Worm (Caenorhabditis elegans): ENCODE results near the gene R10E11.6.

R10E11.6 gene

ce11 chrIII:9760184-9760583 lies 22.6 kb upstream of the R10E11.6 start:
- TF ChIP-seq scrt-1 (GFP tag; IDR thresholded peaks at IDR 0.05) (no peak), ama-1 (optimal IDR thresholded peaks at IDR 0.05) (no peak), pes-1 (GFP tag; IDR thresholded peaks at IDR 0.05) (no peak), flt-1 (GFP tag; IDR thresholded peaks at IDR 0.05) (no peak), sea-1 (GFP tag; conservative IDR thresholded peaks at IDR 0.05) (no peak)

- no peak for TF ChIP-seq pes-1 (GFP tag; IDR thresholded peaks at IDR 0.05)
- TF ChIP-seq tra-4 (tag; optimal IDR thresholded peaks at IDR 0.05), result no peak
- no peak for TF ChIP-seq scrt-1 (GFP tag; IDR thresholded peaks at IDR 0.05)
- no peak for TF ChIP-seq tbx-37 (GFP tag; conservative IDR thresholded peaks at IDR 0.05)
- TF ChIP-seq hmbx-1 (tag; optimal IDR thresholded peaks at IDR 0.05), result no peak
- TF ChIP-seq B0310.2 (tag; optimal IDR thresholded peaks at IDR 0.05), result no peak
- no peak for TF ChIP-seq hnd-1 (tag; optimal IDR thresholded peaks at IDR 0.05)
- no peak for TF ChIP-seq ceh-13 (GFP tag; optimal IDR thresholded peaks at IDR 0.05)
- TF ChIP-seq aly-1 (tag; optimal IDR thresholded peaks at IDR 0.05), result no peak
- no peak for TF ChIP-seq sea-1 (GFP tag; conservative IDR thresholded peaks at IDR 0.05)
Measured at ce11 chrIII:9762093-9762748, 20.6 kb upstream of the R10E11.6 start, which contains the start of gene gcc-2. Gene gcc-2, minus strand, starts transcription at chrIII:9762143.

- TF ChIP-seq tbx-37 (GFP tag; conservative IDR thresholded peaks at IDR 0.05), result no peak
- 0 out of 2 replicates have a peak, but pooled peaks have one; percentile 36 for TF ChIP-seq sea-1 (GFP tag; conservative IDR thresholded peaks at IDR 0.05)
Measured at ce11 chrIII:9764718-9765117, 18.1 kb upstream of the R10E11.6 start.

ce11 chrIII:9765465-9765900 lies 17.3 kb upstream of the R10E11.6 start:
- TF ChIP-seq ama-1 (optimal IDR thresholded peaks at IDR 0.05) (peak; percentile 98), sea-1 (GFP tag; conservative IDR thresholded peaks at IDR 0.05) (peak; percentile 96), pes-1 (GFP tag; IDR thresholded peaks at IDR 0.05) (peak; percentile 82), B0310.2 (tag; optimal IDR thresholded peaks at IDR 0.05) (peak; percentile 91), hnd-1 (tag; optimal IDR thresholded peaks at IDR 0.05) (peak; percentile 26), tbx-37 (GFP tag; conservative IDR thresholded peaks at IDR 0.05) (peak; percentile 80; the same call in 1 of the 2 replicates), tra-4 (tag; optimal IDR thresholded peaks at IDR 0.05) (peak; percentile 97), scrt-1 (GFP tag; IDR thresholded peaks at IDR 0.05) (peak; percentile 81), ets-7 (tag; optimal IDR thresholded peaks at IDR 0.05) (no peak), ceh-36 (tag; optimal IDR thresholded peaks at IDR 0.05) (peak; percentile 87), F13C5.2 (tag; optimal IDR thresholded peaks at IDR 0.05) (peak; percentile 96), tbx-11 (GFP tag; IDR thresholded peaks at IDR 0.05) (peak; percentile 83), ceh-13 (GFP tag; optimal IDR thresholded peaks at IDR 0.05) (peak; percentile 54), aly-1 (tag; optimal IDR thresholded peaks at IDR 0.05) (peak; percentile 40), hmg-4 (GFP tag; optimal IDR thresholded peaks at IDR 0.05) (peak; percentile 89), hmbx-1 (tag; optimal IDR thresholded peaks at IDR 0.05) (peak; percentile 81), flt-1 (GFP tag; IDR thresholded peaks at IDR 0.05) (peak; percentile 89)

ce11 chrIII:9766175-9766574 lies 16.6 kb upstream of the R10E11.6 start, which contains the start of gene cbp-1:
Gene cbp-1, plus strand, starts transcription at chrIII:9766509.
- TF ChIP-seq aly-1 (tag; optimal IDR thresholded peaks at IDR 0.05), result no peak

ce11 chrIII:9767095-9767494 lies 15.7 kb upstream of the R10E11.6 start:
- TF ChIP-seq ama-1 (optimal IDR thresholded peaks at IDR 0.05) (no peak), hnd-1 (tag; optimal IDR thresholded peaks at IDR 0.05) (no peak), hmbx-1 (tag; optimal IDR thresholded peaks at IDR 0.05) (no peak), scrt-1 (GFP tag; IDR thresholded peaks at IDR 0.05) (no peak), flt-1 (GFP tag; IDR thresholded peaks at IDR 0.05) (no peak), ceh-13 (GFP tag; optimal IDR thresholded peaks at IDR 0.05) (no peak), aly-1 (tag; optimal IDR thresholded peaks at IDR 0.05) (no peak), tra-4 (tag; optimal IDR thresholded peaks at IDR 0.05) (no peak), pes-1 (GFP tag; IDR thresholded peaks at IDR 0.05) (no peak), B0310.2 (tag; optimal IDR thresholded peaks at IDR 0.05) (no peak), sea-1 (GFP tag; conservative IDR thresholded peaks at IDR 0.05) (no peak), tbx-11 (GFP tag; IDR thresholded peaks at IDR 0.05) (no peak)

- no peak for TF ChIP-seq flt-1 (GFP tag; IDR thresholded peaks at IDR 0.05)
- TF ChIP-seq scrt-1 (GFP tag; IDR thresholded peaks at IDR 0.05), result no peak
- TF ChIP-seq B0310.2 (tag; optimal IDR thresholded peaks at IDR 0.05), result no peak
- no peak for TF ChIP-seq pes-1 (GFP tag; IDR thresholded peaks at IDR 0.05)
- TF ChIP-seq ama-1 (optimal IDR thresholded peaks at IDR 0.05), result no peak
- no peak for TF ChIP-seq F13C5.2 (tag; optimal IDR thresholded peaks at IDR 0.05)
- TF ChIP-seq ets-7 (tag; optimal IDR thresholded peaks at IDR 0.05), result no peak
- no peak for TF ChIP-seq ceh-13 (GFP tag; optimal IDR thresholded peaks at IDR 0.05)
- TF ChIP-seq ceh-36 (tag; optimal IDR thresholded peaks at IDR 0.05), result no peak
Measured at ce11 chrIII:9768023-9768422, 14.8 kb upstream of the R10E11.6 start.

ce11 chrIII:9770590-9770989 lies 12.2 kb upstream of the R10E11.6 start:
- TF ChIP-seq scrt-1 (GFP tag; IDR thresholded peaks at IDR 0.05) (no peak), hmg-4 (GFP tag; optimal IDR thresholded peaks at IDR 0.05) (no peak), tra-4 (tag; optimal IDR thresholded peaks at IDR 0.05) (no peak), ama-1 (optimal IDR thresholded peaks at IDR 0.05) (peak; percentile 68), hnd-1 (tag; optimal IDR thresholded peaks at IDR 0.05) (no peak), ceh-13 (GFP tag; optimal IDR thresholded peaks at IDR 0.05) (no peak)
